Fruit fly (Drosophila melanogaster) whole organism, embryonic: ENCODE data around the gene CG14803.
A peak's percentile ranks its signal among the peaks of the same experiment; 100 is the strongest.

Experiments
- ATbp ChIP-seq: fragments of 200-800 bp; sonication (Bioruptor generic); optimal IDR thresholded peaks from 2 replicates; lab custom pipeline; 2017; ENCODE audit warnings: missing biosample characterization, mild to moderate bottlenecking, missing genetic modification characterization, missing genetic modification reagents
- Bdp1 ChIP-seq: fragments of 200-800 bp; sonication (Bioruptor generic); optimal IDR thresholded peaks from 3 replicates; lab custom pipeline; 2016; ENCODE audit warnings: missing biosample characterization, missing genetic modification characterization
- CG10431 ChIP-seq: fragments of 200-800 bp; sonication (Bioruptor generic); optimal IDR thresholded peaks from 3 replicates; lab custom pipeline; 2018; ENCODE audit warnings: missing biosample characterization, mild to moderate bottlenecking, missing genetic modification characterization
- CG10543 ChIP-seq: fragments of 200-800 bp; sonication (Bioruptor generic); optimal IDR thresholded peaks from 3 replicates; lab custom pipeline; 2017; ENCODE audit warnings: missing biosample characterization, mild to moderate bottlenecking, missing genetic modification characterization, moderate library complexity
- CG10979 ChIP-seq: fragments of 200-800 bp; sonication (Bioruptor generic); optimal IDR thresholded peaks from 2 replicates; lab custom pipeline; 2018; ENCODE audit warnings: missing biosample characterization, mild to moderate bottlenecking, missing genetic modification characterization, moderate library complexity
- CG11093 ChIP-seq: fragments of 200-800 bp; sonication (Bioruptor generic); IDR thresholded peaks from 3 replicates; pipeline ENCODE4 v1.3.6; 2022; ENCODE audit warnings: missing biosample characterization, missing genetic modification characterization
- CG11398 ChIP-seq: fragments of 200-800 bp; sonication (Bioruptor generic); optimal IDR thresholded peaks from 2 replicates; lab custom pipeline; 2016; ENCODE audit warnings: missing biosample characterization, missing genetic modification characterization
- CG12071 ChIP-seq: fragments of 200-800 bp; sonication (Bioruptor generic); optimal IDR thresholded peaks from 3 replicates; lab custom pipeline; 2018; ENCODE audit warnings: missing biosample characterization, mild to moderate bottlenecking, missing genetic modification characterization
- CG1233 ChIP-seq: fragments of 200-800 bp; sonication (Bioruptor generic); optimal IDR thresholded peaks from 4 replicates; lab custom pipeline; 2018; ENCODE audit warnings: missing biosample characterization, mild to moderate bottlenecking, missing genetic modification characterization
- CG12659 ChIP-seq: fragments of 200-800 bp; sonication (Bioruptor generic); optimal IDR thresholded peaks from 3 replicates; lab custom pipeline; 2017; ENCODE audit warnings: mild to moderate bottlenecking, missing biosample characterization, missing genetic modification reagents, missing genetic modification characterization
- CG13287 ChIP-seq: fragments of 200-800 bp; sonication (Bioruptor generic); IDR thresholded peaks from 2 replicates; pipeline ENCODE4 v1.3.6; 2022; ENCODE audit warnings: missing biosample characterization, missing genetic modification characterization; ENCODE audit not compliant: partially characterized antibody
- CG13894 ChIP-seq: fragments of 200-800 bp; sonication (Bioruptor generic); optimal IDR thresholded peaks from 3 replicates; lab custom pipeline; 2018; ENCODE audit warnings: missing biosample characterization, mild to moderate bottlenecking, missing genetic modification characterization, moderate library complexity
- CG1602 ChIP-seq: fragments of 200-800 bp; sonication (Bioruptor generic); optimal IDR thresholded peaks from 3 replicates; lab custom pipeline; 2016; ENCODE audit warnings: missing biosample characterization, missing genetic modification characterization
- CG18764 ChIP-seq: fragments of 200-800 bp; sonication (Bioruptor generic); optimal IDR thresholded peaks from 3 replicates; lab custom pipeline; 2016; ENCODE audit warnings: missing biosample characterization, missing genetic modification characterization
- CG31224 ChIP-seq: fragments of 200-800 bp; sonication (Bioruptor generic); IDR thresholded peaks from 2 replicates; pipeline ENCODE4 v1.3.6; 2022; ENCODE audit warnings: missing biosample characterization, missing genetic modification characterization
- CG4404 ChIP-seq: fragments of 200-800 bp; sonication (Bioruptor generic); IDR thresholded peaks from 2 replicates; pipeline ENCODE4 v1.3.6; 2022; ENCODE audit warnings: missing biosample characterization, missing genetic modification characterization
- CG4820 ChIP-seq: fragments of 200-800 bp; sonication (Bioruptor generic); optimal IDR thresholded peaks from 3 replicates; lab custom pipeline; 2016; ENCODE audit warnings: missing biosample characterization, missing genetic modification characterization
- Camta ChIP-seq: fragments of 200-800 bp; sonication (Bioruptor generic); optimal IDR thresholded peaks from 2 replicates; lab custom pipeline; 2016; ENCODE audit warnings: missing biosample characterization, missing genetic modification characterization
- Drgx ChIP-seq: fragments of 200-800 bp; sonication (Bioruptor generic); IDR thresholded peaks from 2 replicates; pipeline ENCODE4 v1.3.6; 2022; ENCODE audit warnings: missing biosample characterization, missing genetic modification characterization
- ERR ChIP-seq: fragments of 200-800 bp; sonication (Bioruptor generic); optimal IDR thresholded peaks from 2 replicates; lab custom pipeline; 2016; ENCODE audit warnings: missing biosample characterization, missing genetic modification characterization
- Eip74EF ChIP-seq, 2 experiments: fragments of 200-800 bp in 1 of 2; fragments of >200 bp in 1 of 2; sonication (Bioruptor generic) in 1 of 2; optimal IDR thresholded peaks; 2 replicates each; lab custom pipeline; 2017 to 2019; ENCODE audit warnings: missing biosample characterization in 2 of 2, missing genetic modification characterization in 2 of 2, mild to moderate bottlenecking in 1 of 2, moderate library complexity in 1 of 2
- Hmx ChIP-seq: fragments of 200-800 bp; sonication (Bioruptor generic); optimal IDR thresholded peaks from 2 replicates; lab custom pipeline; 2016; ENCODE audit warnings: missing biosample characterization, missing genetic modification characterization
- Jarid2 ChIP-seq: fragments of 200-800 bp; sonication (Bioruptor generic); optimal IDR thresholded peaks from 3 replicates; lab custom pipeline; 2017; ENCODE audit warnings: mild to moderate bottlenecking, missing biosample characterization, missing genetic modification reagents, missing genetic modification characterization
- NC2α ChIP-seq: fragments of 200-800 bp; sonication (Bioruptor generic); optimal IDR thresholded peaks from 2 replicates; lab custom pipeline; 2016; ENCODE audit warnings: missing biosample characterization, missing genetic modification characterization
- Neu2 ChIP-seq: fragments of 200-800 bp; sonication (Bioruptor generic); optimal IDR thresholded peaks from 3 replicates; lab custom pipeline; 2016; ENCODE audit warnings: missing biosample characterization, missing genetic modification characterization, borderline replicate concordance
- Nf-YB ChIP-seq: fragments of 200-800 bp; sonication (Bioruptor generic); optimal IDR thresholded peaks from 3 replicates; lab custom pipeline; 2019; ENCODE audit warnings: missing biosample characterization, mild to moderate bottlenecking, missing genetic modification characterization, moderate library complexity
- NfI ChIP-seq: fragments of 200-800 bp; sonication (Bioruptor generic); optimal IDR thresholded peaks from 3 replicates; lab custom pipeline; 2018; ENCODE audit warnings: missing biosample characterization, mild to moderate bottlenecking, missing genetic modification characterization, moderate library complexity
- Oaz ChIP-seq: fragments of 200-800 bp; sonication (Bioruptor generic); IDR thresholded peaks from 2 replicates; pipeline ENCODE4 v1.3.6; 2022; ENCODE audit warnings: missing biosample characterization, missing genetic modification characterization
- PHDP ChIP-seq: fragments of 200-800 bp; sonication (Bioruptor generic); optimal IDR thresholded peaks from 3 replicates; lab custom pipeline; 2018; ENCODE audit warnings: missing biosample characterization, mild to moderate bottlenecking, missing genetic modification characterization, moderate library complexity
- Pdp1 ChIP-seq, 2 experiments: fragments of 200-800 bp; sonication (Bioruptor generic); optimal IDR thresholded peaks; 3 replicates each; lab custom pipeline; 2016; ENCODE audit warnings: missing biosample characterization in 2 of 2, missing genetic modification characterization in 2 of 2, mild to moderate bottlenecking in 1 of 2, moderate library complexity in 1 of 2
- Sry-β ChIP-seq: fragments of 200-800 bp; sonication (Bioruptor generic); optimal IDR thresholded peaks from 2 replicates; lab custom pipeline; 2018; ENCODE audit warnings: missing biosample characterization, mild to moderate bottlenecking, missing genetic modification characterization, moderate library complexity
- Usf ChIP-seq: fragments of 200-800 bp; sonication (Bioruptor generic); optimal IDR thresholded peaks from 2 replicates; lab custom pipeline; 2017; ENCODE audit warnings: missing genotype, missing biosample characterization, missing genetic modification characterization
- abd-A ChIP-seq: fragments of 200-800 bp; sonication (Bioruptor generic); optimal IDR thresholded peaks from 3 replicates; lab custom pipeline; 2019; ENCODE audit warnings: missing biosample characterization, mild to moderate bottlenecking, missing genetic modification characterization, moderate library complexity
- chm ChIP-seq: fragments of 200-800 bp; sonication (Bioruptor generic); IDR thresholded peaks from 2 replicates; pipeline ENCODE4 v1.3.6; 2022; ENCODE audit warnings: missing biosample characterization, missing genetic modification characterization
- da ChIP-seq: fragments of 200-800 bp; sonication (Bioruptor generic); optimal IDR thresholded peaks from 2 replicates; lab custom pipeline; 2016; ENCODE audit warnings: missing biosample characterization, missing genetic modification characterization
- gce ChIP-seq: fragments of 200-800 bp; sonication (Bioruptor generic); IDR thresholded peaks from 3 replicates; pipeline ENCODE4 v1.3.6; 2022; ENCODE audit warnings: missing biosample characterization, missing genetic modification characterization
- grau ChIP-seq: fragments of 200-800 bp; optimal IDR thresholded peaks from 3 replicates; lab custom pipeline; 2019; ENCODE audit warnings: missing biosample characterization, mild to moderate bottlenecking, missing genetic modification characterization, moderate library complexity
- gro ChIP-seq: fragments of 200-800 bp; sonication (Bioruptor generic); optimal IDR thresholded peaks from 2 replicates; lab custom pipeline; 2016; ENCODE audit warnings: missing biosample characterization, missing genetic modification characterization
- mam ChIP-seq: fragments of 200-800 bp; sonication (Bioruptor generic); optimal IDR thresholded peaks from 3 replicates; lab custom pipeline; 2016; ENCODE audit warnings: missing biosample characterization, missing genetic modification characterization
- nmo ChIP-seq: fragments of 200-800 bp; sonication (Bioruptor generic); optimal IDR thresholded peaks from 2 replicates; lab custom pipeline; 2018; ENCODE audit warnings: missing biosample characterization, mild to moderate bottlenecking, missing genetic modification characterization, moderate library complexity
- pan ChIP-seq, 4 experiments: fragments of >200 bp in 3 of 4; fragments of 200-800 bp in 1 of 4; sonication (Bioruptor generic) in 1 of 4; optimal IDR thresholded peaks in 3 of 4; IDR thresholded peaks in 1 of 4; 2 replicates each; pipeline versions ENCODE4 v1.3.6 to Lab custom; 2017 to 2022; ENCODE audit warnings: missing biosample characterization in 2 of 4, missing genetic modification characterization in 2 of 4, mixed read lengths in 1 of 4
- sens ChIP-seq: fragments of 200-800 bp; sonication (Bioruptor generic); peaks from one replicate; lab custom pipeline; 2016; ENCODE audit warnings: missing biosample characterization, missing genetic modification characterization
- sima ChIP-seq: fragments of 200-800 bp; sonication (Bioruptor generic); optimal IDR thresholded peaks from 2 replicates; lab custom pipeline; 2016; ENCODE audit warnings: missing biosample characterization, missing genetic modification characterization
- twi ChIP-seq: fragments of 200-800 bp; optimal IDR thresholded peaks from 2 replicates; lab custom pipeline; 2019; ENCODE audit warnings: missing biosample characterization, mild to moderate bottlenecking, missing genetic modification characterization, moderate library complexity
- tx ChIP-seq: fragments of 200-800 bp; sonication (Bioruptor generic); optimal IDR thresholded peaks from 2 replicates; lab custom pipeline; 2016; ENCODE audit warnings: missing biosample characterization, missing genetic modification characterization
- unpg ChIP-seq: fragments of 200-800 bp; sonication (Bioruptor generic); optimal IDR thresholded peaks from 3 replicates; lab custom pipeline; 2018; ENCODE audit warnings: missing biosample characterization, mild to moderate bottlenecking, missing genetic modification characterization, moderate library complexity
- vnd ChIP-seq: fragments of 200-800 bp; sonication (Bioruptor generic); IDR thresholded peaks from 3 replicates; pipeline ENCODE4 v1.3.6; 2022; ENCODE audit warnings: missing biosample characterization, missing genetic modification characterization; ENCODE audit not compliant: partially characterized antibody
- z ChIP-seq: fragments of 200-800 bp; sonication (Bioruptor generic); IDR thresholded peaks from 3 replicates; pipeline ENCODE4 v1.3.6; 2022; ENCODE audit warnings: missing biosample characterization, missing genetic modification characterization
- zfh1 ChIP-seq: fragments of 200-800 bp; sonication (Bioruptor generic); IDR thresholded peaks from 3 replicates; pipeline ENCODE4 v1.3.6; 2022; ENCODE audit warnings: missing biosample characterization, missing genetic modification characterization

The CG14803 gene

DNA sequence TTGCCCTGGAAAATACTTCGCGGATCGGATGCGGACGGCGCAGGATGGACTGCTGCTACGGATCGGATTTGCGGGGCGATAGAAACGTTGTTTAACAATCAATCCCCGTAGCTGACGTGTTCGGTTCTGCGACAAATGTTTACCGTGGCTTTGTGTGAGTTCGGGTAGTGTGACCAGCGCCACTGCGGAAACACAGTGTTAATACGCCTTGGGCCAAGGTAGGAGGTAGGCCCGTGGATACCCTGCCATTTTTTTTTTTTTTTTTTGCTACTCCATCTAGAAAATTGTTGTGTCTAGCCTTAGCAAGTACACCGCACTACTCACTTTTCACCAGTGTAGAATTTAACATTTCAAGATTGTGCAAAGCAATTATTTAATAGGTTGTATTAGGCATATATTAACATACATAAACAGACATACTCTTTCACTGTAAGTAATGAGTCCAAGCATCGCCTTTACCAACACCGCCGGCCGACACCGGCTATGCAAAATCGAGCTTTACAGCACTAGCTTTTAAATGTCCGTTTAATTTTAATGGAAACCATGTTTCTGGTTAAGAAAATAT is 7.0 kb upstream of the CG14803 start, which contains the start of gene deltaCOP (continued):
- no peak for TF ChIP-seq ATbp
- peak; percentile 98 for TF ChIP-seq sens (GFP tag; lab: Kevin White, UChicago)
- peak; percentile 79 for TF ChIP-seq NfI (GFP tag; lab: Kevin White, UChicago)
- no peak for TF ChIP-seq abd-A (tag; lab: Kevin White, UChicago)
- no peak for TF ChIP-seq Jarid2 (GFP tag; lab: Kevin White, UChicago)
- TF ChIP-seq Eip74EF (GFP tag; optimal IDR thresholded peaks at IDR 0.05; lab: Kevin White, UChicago) = no peak
- peak; percentile 47 for TF ChIP-seq Usf (GFP tag; lab: Kevin White, UChicago)
- TF ChIP-seq ERR (GFP tag; lab: Kevin White, UChicago) = peak; percentile 81
- peak; percentile 88 for TF ChIP-seq da (GFP tag; lab: Kevin White, UChicago)
- TF ChIP-seq sima = no peak
- peak; percentile 92 for TF ChIP-seq gro
- peak; percentile 83 for TF ChIP-seq Bdp1
- peak; percentile 84 for TF ChIP-seq CG1602 (GFP tag; lab: Kevin White, UChicago)
- peak; percentile 64 for TF ChIP-seq CG10979 (tag; lab: Kevin White, UChicago)
- peak; percentile 50 for TF ChIP-seq Nf-YB
- peak; percentile 58; the same call in 1 of the 2 replicates for TF ChIP-seq CG13287 (GFP tag; lab: Robert Waterston, UW)
- peak; percentile 79 for TF ChIP-seq CG10543 (GFP tag; lab: Kevin White, UChicago)
- TF ChIP-seq tx (GFP tag; lab: Kevin White, UChicago) = peak; percentile 92
- TF ChIP-seq gce (GFP tag; lab: Robert Waterston, UW) = 0 out of 3 replicates have a peak, but pooled peaks have one; percentile 37
- TF ChIP-seq NC2α (GFP tag; lab: Kevin White, UChicago) = peak; percentile 64
- TF ChIP-seq CG31224 (GFP tag; lab: Robert Waterston, UW) = peak; percentile 79
- TF ChIP-seq pan (optimal IDR thresholded peaks at IDR 0.05; lab: Kevin White, UChicago) = peak in 1 of 2 experiments; percentile 42
- peak in 1 of 2 experiments; percentile 76 for TF ChIP-seq pan (GFP tag; optimal IDR thresholded peaks at IDR 0.05 in 1 of 2, IDR thresholded peaks at IDR 0.05 in 1 of 2)
- TF ChIP-seq CG12071 = peak; percentile 42
- TF ChIP-seq CG18764 (GFP tag; lab: Kevin White, UChicago) = peak; percentile 82
- TF ChIP-seq CG1233 = peak; percentile 73
- no peak for TF ChIP-seq Hmx (GFP tag; lab: Kevin White, UChicago)
- TF ChIP-seq Pdp1 (GFP tag; optimal IDR thresholded peaks at IDR 0.05; lab: Kevin White, UChicago) = peak; percentile 85 to 91
- TF ChIP-seq unpg (GFP tag; lab: Kevin White, UChicago) = peak; percentile 79
- TF ChIP-seq Oaz = peak; percentile 62
- peak; percentile 60 for TF ChIP-seq Neu2 (GFP tag; lab: Kevin White, UChicago)
- peak; percentile 58 for TF ChIP-seq twi (tag; lab: Kevin White, UChicago)
- TF ChIP-seq CG10431 (GFP tag; lab: Kevin White, UChicago) = no peak
- no peak for TF ChIP-seq Sry-β (GFP tag; lab: Kevin White, UChicago)
- peak; percentile 79 for TF ChIP-seq nmo
- TF ChIP-seq vnd (GFP tag; lab: Robert Waterston, UW) = no peak
- 0 out of 2 replicates have a peak, but pooled peaks have one; percentile 29 for TF ChIP-seq chm
- TF ChIP-seq PHDP (tag; lab: Kevin White, UChicago) = peak; percentile 75
- TF ChIP-seq mam (GFP tag; lab: Kevin White, UChicago) = peak; percentile 94
- peak; percentile 80 for TF ChIP-seq CG4820
- peak; percentile 88 for TF ChIP-seq Camta
- TF ChIP-seq CG4404 (GFP tag; lab: Robert Waterston, UW) = peak; percentile 80
- peak; percentile 77 for TF ChIP-seq Drgx (GFP tag; lab: Robert Waterston, UW)
- peak; percentile 90 for TF ChIP-seq CG12659 (GFP tag; lab: Kevin White, UChicago)
- peak; percentile 78; the same call in 2 of the 3 replicates for TF ChIP-seq CG11093
- TF ChIP-seq zfh1 (GFP tag; lab: Robert Waterston, UW) = peak; percentile 70
- no peak for TF ChIP-seq z (GFP tag; lab: Robert Waterston, UW)
- TF ChIP-seq grau (tag; lab: Kevin White, UChicago) = peak; percentile 83
- peak; percentile 70 for TF ChIP-seq CG13894
- peak; percentile 86 for TF ChIP-seq CG11398 (GFP tag; lab: Kevin White, UChicago)
